Worm (Caenorhabditis elegans): Measurements from ENCODE around the gene ttr-20.

The ttr-20 gene

ce11 chrIV:4215349-4215748 is 31.2 kb upstream of the ttr-20 start (continued):
- TF ChIP-seq lin-15B (tag; optimal IDR thresholded peaks at IDR 0.05): no peak
- no peak for TF ChIP-seq unc-30 (tag; optimal IDR thresholded peaks at IDR 0.05)
- peak; percentile 52 for TF ChIP-seq fkh-10 (GFP tag; optimal IDR thresholded peaks at IDR 0.05)
- peak; percentile 63 to 89 for TF ChIP-seq lsy-2 (tag; optimal IDR thresholded peaks at IDR 0.05)
- TF ChIP-seq snpc-4 (tag; optimal IDR thresholded peaks at IDR 0.05): no peak
- TF ChIP-seq Y116A8C.19 (tag; optimal IDR thresholded peaks at IDR 0.05; ENCODE audit: borderline replicate concordance): no peak
- no peak for TF ChIP-seq zag-1 (tag; optimal IDR thresholded peaks at IDR 0.05)
- peak; percentile 63 for TF ChIP-seq lin-13 (GFP tag; optimal IDR thresholded peaks at IDR 0.05)
- TF ChIP-seq skn-1 (tag; optimal IDR thresholded peaks at IDR 0.05): peak; percentile 100
- peak; percentile 63 for TF ChIP-seq ama-1 (optimal IDR thresholded peaks at IDR 0.05)
- no peak for TF ChIP-seq unc-86 (tag; optimal IDR thresholded peaks at IDR 0.05)
- no peak for TF ChIP-seq nhr-11 (tag; optimal IDR thresholded peaks at IDR 0.05)
- no peak for TF ChIP-seq mef-2 (tag; optimal IDR thresholded peaks at IDR 0.05)
- TF ChIP-seq fkh-4 (tag; optimal IDR thresholded peaks at IDR 0.05; ENCODE audit: borderline replicate concordance): no peak
- no peak for TF ChIP-seq lin-39 (tag; optimal IDR thresholded peaks at IDR 0.05)
- no peak for TF ChIP-seq sptf-1 (tag; optimal IDR thresholded peaks at IDR 0.05)
- TF ChIP-seq ces-1 (GFP tag; optimal IDR thresholded peaks at IDR 0.05): no peak
- TF ChIP-seq lir-3 (tag; optimal IDR thresholded peaks at IDR 0.05; ENCODE audit: poor library complexity): no peak
- no peak for TF ChIP-seq mab-9 (GFP tag; IDR thresholded peaks at IDR 0.05)
- peak; percentile 54 for TF ChIP-seq swsn-7 (tag; optimal IDR thresholded peaks at IDR 0.05)
- peak; percentile 72 for TF ChIP-seq nhr-20 (tag; optimal IDR thresholded peaks at IDR 0.05)
- TF ChIP-seq aha-1 (tag; optimal IDR thresholded peaks at IDR 0.05): no peak
- TF ChIP-seq vab-15 (tag; optimal IDR thresholded peaks at IDR 0.05): no peak
- TF ChIP-seq pax-3 (tag; optimal IDR thresholded peaks at IDR 0.05): peak; percentile 7
- no peak for TF ChIP-seq nhr-12 (tag; optimal IDR thresholded peaks at IDR 0.05)
- no peak for TF ChIP-seq ceh-88 (GFP tag; IDR thresholded peaks at IDR 0.05)
- peak; percentile 52 for TF ChIP-seq nhr-77 (tag; optimal IDR thresholded peaks at IDR 0.05)
- no peak for TF ChIP-seq aly-2 (tag; optimal IDR thresholded peaks at IDR 0.05)
- TF ChIP-seq blmp-1 (tag; optimal IDR thresholded peaks at IDR 0.05): peak; percentile 76
- peak; percentile 28 for TF ChIP-seq ztf-4 (tag; optimal IDR thresholded peaks at IDR 0.05)
- TF ChIP-seq C04F5.9 (tag; optimal IDR thresholded peaks at IDR 0.05): no peak
- TF ChIP-seq nhr-85 (tag): no peak
- TF ChIP-seq fkh-8 (tag; optimal IDR thresholded peaks at IDR 0.05): peak; percentile 73

ce11 chrIV:4216099-4216894 is 30.3 kb upstream of the ttr-20 start:
- TF ChIP-seq nhr-71 (tag; optimal IDR thresholded peaks at IDR 0.05) (peak; percentile 64), elt-2 (tag; optimal IDR thresholded peaks at IDR 0.05) (peak; percentile 27), lin-35 (GFP tag; optimal IDR thresholded peaks at IDR 0.05) (peak in 1 of 2 experiments; percentile 49), nhr-47 (tag; optimal IDR thresholded peaks at IDR 0.05) (peak; percentile 31), snu-23 (GFP tag; optimal IDR thresholded peaks at IDR 0.05) (peak; percentile 19), nhr-85 (tag) (peak; percentile 79), blmp-1 (tag; optimal IDR thresholded peaks at IDR 0.05) (peak; percentile 75), nhr-20 (tag; optimal IDR thresholded peaks at IDR 0.05) (peak; percentile 74), dpl-1 (GFP tag; optimal IDR thresholded peaks at IDR 0.05) (no peak), nhr-19 (GFP tag; conservative IDR thresholded peaks at IDR 0.05) (peak; percentile 72), mdl-1 (tag; optimal IDR thresholded peaks at IDR 0.05) (peak in 1 of 2 experiments; percentile 88), nhr-90 (tag; optimal IDR thresholded peaks at IDR 0.05; ENCODE audit: poor library complexity) (peak; percentile 58), efl-1 (optimal IDR thresholded peaks at IDR 0.05) (no peak), efl-1 (GFP tag; optimal IDR thresholded peaks at IDR 0.05 in 1 of 2) (peak in 1 of 2 experiments; percentile 49), lsy-2 (tag; optimal IDR thresholded peaks at IDR 0.05) (peak; percentile 14 to 44), ets-5 (GFP tag; IDR thresholded peaks at IDR 0.05) (no peak), ceh-90 (tag; optimal IDR thresholded peaks at IDR 0.05) (no peak), mab-9 (GFP tag; IDR thresholded peaks at IDR 0.05) (no peak), elt-3 (tag; optimal IDR thresholded peaks at IDR 0.05) (peak in 2 of 6 experiments; percentile 46 to 96), grh-1 (GFP tag; IDR thresholded peaks at IDR 0.05) (peak; percentile 35; the same call in 1 of the 2 replicates), tbx-2 (tag; optimal IDR thresholded peaks at IDR 0.05) (peak; percentile 27), unc-130 (tag; optimal IDR thresholded peaks at IDR 0.05) (peak; percentile 76), pqm-1 (tag; optimal IDR thresholded peaks at IDR 0.05) (no peak), fkh-8 (tag; optimal IDR thresholded peaks at IDR 0.05) (no peak)

Data from whole organism, L1 larva.